Worm (Caenorhabditis elegans): ENCODE results near the gene spin-2.

- TF ChIP-seq nhr-11 (tag; optimal IDR thresholded peaks at IDR 0.05) (no peak), unc-130 (tag; optimal IDR thresholded peaks at IDR 0.05) (no peak)
Measured at ce11 chrIV:13071445-13071844, 15.4 kb upstream of the spin-2 start, which contains the start of gene scl-8.

All from whole organism, L1 larva.